Worm (Caenorhabditis elegans): ENCODE data around the gene dpr-1.

The dpr-1 gene

DNA sequence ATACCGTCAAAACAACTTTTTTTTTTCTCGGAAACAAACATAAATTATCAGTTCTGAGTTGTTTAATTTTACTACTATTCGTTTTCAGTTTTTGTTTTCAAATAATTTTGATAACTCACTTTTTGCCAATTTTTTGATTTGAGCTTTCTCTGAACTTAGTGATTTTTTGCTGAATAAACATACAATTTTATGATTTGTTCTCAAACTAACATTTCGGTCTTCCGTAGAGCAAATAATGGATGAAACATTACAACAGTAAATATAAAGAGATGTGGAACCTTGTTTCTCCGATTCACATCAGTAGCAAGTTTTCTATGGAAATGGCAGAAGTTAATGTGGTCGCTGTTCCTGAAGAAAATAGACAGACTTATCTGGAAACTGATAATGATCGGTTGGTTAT lies 7.8 kb upstream of the dpr-1 start, which contains the start of gene R10D12.7 (continued):
- no peak for TF ChIP-seq Y79H2A.3 (GFP tag; conservative IDR thresholded peaks at IDR 0.05)
- no peak for TF ChIP-seq snpc-1.1 (tag; optimal IDR thresholded peaks at IDR 0.05; ENCODE audit: insufficient read depth)
- no peak for TF ChIP-seq nhr-27 (tag; optimal IDR thresholded peaks at IDR 0.05)
- TF ChIP-seq T07F8.4 (tag; optimal IDR thresholded peaks at IDR 0.05) = no peak

DNA sequence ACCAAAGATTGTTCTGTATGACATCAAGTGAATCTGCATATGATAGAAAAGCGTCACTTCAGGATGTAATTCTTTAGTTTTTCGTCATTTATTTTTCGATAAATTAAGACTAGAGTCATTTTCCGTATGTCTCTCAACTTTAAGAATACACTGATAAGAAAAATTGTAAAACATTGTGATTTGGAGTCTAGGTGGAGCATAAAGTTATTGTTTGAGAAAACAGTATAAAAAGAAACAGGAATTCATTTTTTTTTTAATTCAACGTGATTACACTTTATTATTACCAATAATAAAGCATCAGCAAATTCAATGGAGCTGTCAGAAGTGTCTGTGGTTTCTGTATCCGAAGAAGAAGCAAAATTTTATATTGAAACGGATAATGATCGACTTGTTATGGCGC lies 7.0 kb upstream of the dpr-1 start, which contains the start of gene R10D12.6:
TSS of gene R10D12.6 (plus strand) at position 301 of the 400 bp plus-strand sequence.
- TF ChIP-seq B0336.3 (GFP tag; IDR thresholded peaks at IDR 0.05) (no peak), K11D2.4 (GFP tag; IDR thresholded peaks at IDR 0.05) (no peak), ets-4 (GFP tag; optimal IDR thresholded peaks at IDR 0.05) (no peak), gei-17 (GFP tag; optimal IDR thresholded peaks at IDR 0.05) (no peak), sea-2 (GFP tag; IDR thresholded peaks at IDR 0.05) (no peak), ceh-79 (tag; optimal IDR thresholded peaks at IDR 0.05) (no peak), mxl-1 (tag; optimal IDR thresholded peaks at IDR 0.05) (no peak), akir-1 (GFP tag; optimal IDR thresholded peaks at IDR 0.05) (no peak), bed-1 (GFP tag; IDR thresholded peaks at IDR 0.05) (no peak)

DNA sequence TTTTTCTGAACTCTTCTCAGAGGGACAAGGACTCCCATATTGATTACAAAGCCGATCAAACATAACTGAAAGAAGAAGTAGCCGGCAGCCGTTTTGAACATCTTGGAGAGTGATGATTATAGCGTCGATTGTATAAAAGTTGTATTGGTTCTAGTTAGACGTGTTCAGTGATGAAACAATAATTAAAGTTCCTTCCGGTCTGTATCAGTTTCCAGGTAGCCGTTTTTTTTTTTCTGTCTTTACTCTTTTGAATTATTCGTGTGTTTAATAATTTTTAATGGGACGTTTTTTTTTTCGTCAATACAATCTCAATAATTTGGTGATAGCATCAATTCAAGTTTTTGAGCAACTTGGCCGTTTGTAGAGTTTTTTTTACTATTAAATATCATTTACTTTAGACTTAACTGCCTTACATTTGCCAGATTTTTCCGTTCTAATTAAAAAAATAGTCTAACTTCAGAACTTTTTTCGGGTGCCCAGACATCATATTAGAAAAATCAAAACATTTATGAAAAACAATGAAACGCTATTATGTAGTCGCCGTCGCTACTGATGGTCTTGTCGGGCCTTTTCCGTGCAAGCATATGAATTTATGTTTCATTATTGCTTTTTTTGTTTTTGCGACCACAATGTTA lies 4.5 kb upstream of the dpr-1 start, which contains the start of the genes srx-10 and clec-226:
TSS of gene srx-10 (minus strand) at position 101 of the 635 bp plus-strand sequence.
TSS of gene clec-226 (plus strand) at position 585 of the 635 bp plus-strand sequence.
- no peak for TF ChIP-seq die-1 (tag; optimal IDR thresholded peaks at IDR 0.05)
- TF ChIP-seq madf-3 (GFP tag; IDR thresholded peaks at IDR 0.05) = no peak
- TF ChIP-seq snpc-4 (GFP tag; optimal IDR thresholded peaks at IDR 0.05) = no peak
- no peak for TF ChIP-seq snpc-4 (tag; optimal IDR thresholded peaks at IDR 0.05)

DNA sequence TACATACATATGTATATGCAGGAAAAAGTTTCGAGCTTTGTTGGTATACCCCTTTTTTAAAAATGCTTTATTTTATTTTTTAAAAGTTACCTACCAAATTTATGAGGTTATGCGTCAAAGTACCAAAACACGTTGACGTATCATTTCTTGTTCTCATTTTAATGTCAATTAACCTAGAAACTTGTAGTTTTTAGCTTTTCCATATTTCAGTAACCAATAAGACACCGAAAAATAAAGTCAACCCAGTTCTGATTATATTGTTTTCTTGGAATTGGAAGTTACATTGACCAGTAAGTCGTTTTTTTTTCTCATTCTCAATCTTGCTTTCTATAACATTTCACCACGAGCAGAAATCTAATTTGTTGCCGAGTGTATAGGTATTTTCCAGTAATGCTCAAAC lies 5.1 kb downstream of the dpr-1 start, which contains the start of gene srw-145:
TSS of gene srw-145 (plus strand) at position 301 of the 400 bp plus-strand sequence.
- TF ChIP-seq ztf-25 (GFP tag; IDR thresholded peaks at IDR 0.05) = no peak
- TF ChIP-seq die-1 (tag; optimal IDR thresholded peaks at IDR 0.05) = no peak
- no peak for TF ChIP-seq ceh-58 (GFP tag; IDR thresholded peaks at IDR 0.05)
- TF ChIP-seq madf-8 (GFP tag; conservative IDR thresholded peaks at IDR 0.05) = no peak
- TF ChIP-seq Y67H2A.10 (GFP tag; conservative IDR thresholded peaks at IDR 0.05) = no peak
- TF ChIP-seq atf-7 (tag; optimal IDR thresholded peaks at IDR 0.05) = no peak
- no peak for TF ChIP-seq rec-8 (tag; optimal IDR thresholded peaks at IDR 0.05)
- no peak for TF ChIP-seq pbrm-1 (GFP tag; IDR thresholded peaks at IDR 0.05)
- TF ChIP-seq ceh-40 (GFP tag; IDR thresholded peaks at IDR 0.05) = no peak
- TF ChIP-seq tbx-9 (tag; optimal IDR thresholded peaks at IDR 0.05; ENCODE audit: borderline replicate concordance) = no peak
- TF ChIP-seq Y95B8A.8 (GFP tag; IDR thresholded peaks at IDR 0.05) = no peak
- no peak for TF ChIP-seq tlf-1 (GFP tag; optimal IDR thresholded peaks at IDR 0.05)
- no peak for TF ChIP-seq unc-62 (GFP tag; optimal IDR thresholded peaks at IDR 0.05)
- TF ChIP-seq rcor-1 (GFP tag; IDR thresholded peaks at IDR 0.05) = no peak
- TF ChIP-seq D2030.7 (GFP tag; IDR thresholded peaks at IDR 0.05) = no peak
- TF ChIP-seq nhr-120 (GFP tag; IDR thresholded peaks at IDR 0.05) = no peak
- no peak for TF ChIP-seq F49E8.2 (tag; optimal IDR thresholded peaks at IDR 0.05; ENCODE audit: insufficient read depth)
